Worm (Caenorhabditis elegans) whole organism, L4 larva: Measurements from ENCODE around the gene C07A4.2.

ENCODE experiments used
- T26A8.4 ChIP-seq: fragments of 200-800 bp; sonication (Bioruptor generic); IDR thresholded peaks from 2 replicates; pipeline ENCODE4 v1.3.6; 2022; ENCODE audit warnings: missing genetic modification characterization, missing compliant biosample characterization
- ZK337.2 ChIP-seq: fragments of 200-800 bp; sonication (Bioruptor generic); IDR thresholded peaks from 2 replicates; pipeline ENCODE4 v1.3.6; 2022; ENCODE audit warnings: missing genetic modification reagents, missing genetic modification characterization, missing compliant biosample characterization
- ZK546.5 ChIP-seq, 2 experiments: sonication (generic microtip); optimal IDR thresholded peaks; 2 replicates each; lab custom pipeline; 2017; ENCODE audit warnings: missing biosample characterization in 2 of 2, missing genetic modification characterization in 2 of 2
- aha-1 ChIP-seq: fragments of 150-350 bp; peaks from one replicate; lab custom pipeline; 2014; ENCODE audit warnings: missing biosample characterization, missing genetic modification characterization
- aly-2 ChIP-seq: sonication (generic microtip); optimal IDR thresholded peaks from 2 replicates; lab custom pipeline; 2018; ENCODE audit warnings: missing biosample characterization, missing genetic modification characterization
- ama-1 ChIP-seq: fragments of 150-350 bp; optimal IDR thresholded peaks from 2 replicates; lab custom pipeline; 2014; ENCODE audit warnings: inconsistent platforms, mixed read lengths
- ceh-20 ChIP-seq: fragments of 200-800 bp; sonication (Bioruptor generic); IDR thresholded peaks from 2 replicates; pipeline ENCODE4 v1.3.6; 2022; ENCODE audit warnings: missing genetic modification reagents, missing genetic modification characterization, missing compliant biosample characterization
- ceh-32 ChIP-seq: sonication (generic microtip); optimal IDR thresholded peaks from 2 replicates; lab custom pipeline; 2016; ENCODE audit warnings: mild to moderate bottlenecking, missing genetic modification characterization, missing compliant biosample characterization; ENCODE audit not compliant: poor library complexity
- ceh-62 ChIP-seq: sonication (generic microtip); optimal IDR thresholded peaks from 2 replicates; lab custom pipeline; 2017; ENCODE audit warnings: missing biosample characterization, missing genetic modification characterization
- ceh-82 ChIP-seq: sonication (generic microtip); optimal IDR thresholded peaks from 2 replicates; lab custom pipeline; 2017; ENCODE audit warnings: missing biosample characterization, missing genetic modification characterization
- daf-8 ChIP-seq: fragments of 200-800 bp; sonication (Bioruptor generic); IDR thresholded peaks from 2 replicates; pipeline ENCODE4 v1.3.6; 2022; ENCODE audit warnings: missing genetic modification characterization, missing compliant biosample characterization
- dmd-6 ChIP-seq: fragments of 200-800 bp; sonication (Bioruptor generic); IDR thresholded peaks from 2 replicates; pipeline ENCODE4 v1.3.6; 2022; ENCODE audit warnings: missing genetic modification reagents, missing genetic modification characterization, missing compliant biosample characterization
- dmd-8 ChIP-seq: fragments of 200-800 bp; sonication (Bioruptor generic); IDR thresholded peaks from 2 replicates; pipeline ENCODE4 v1.3.6; 2022; ENCODE audit warnings: missing genetic modification characterization, missing compliant biosample characterization
- dmd-9 ChIP-seq: fragments of 200-800 bp; sonication (Bioruptor generic); IDR thresholded peaks from 2 replicates; pipeline ENCODE4 v1.3.6; 2022; ENCODE audit warnings: missing genetic modification reagents, missing genetic modification characterization, missing compliant biosample characterization
- duxl-1 ChIP-seq: sonication (generic microtip); optimal IDR thresholded peaks from 2 replicates; lab custom pipeline; 2016; ENCODE audit warnings: mild to moderate bottlenecking, missing genetic modification characterization, moderate library complexity, missing compliant biosample characterization; ENCODE audit not compliant: poor library complexity
- dve-1 ChIP-seq: sonication (generic microtip); optimal IDR thresholded peaks from 2 replicates; lab custom pipeline; 2017; ENCODE audit warnings: antibody characterized with exemption, mild to moderate bottlenecking, missing genetic modification characterization, missing compliant biosample characterization; ENCODE audit not compliant: insufficient read depth
- egl-27 ChIP-seq: sonication (generic microtip); optimal IDR thresholded peaks from 3 replicates; lab custom pipeline; 2017; ENCODE audit warnings: missing biosample characterization, missing genetic modification reagents, missing genetic modification characterization
- egl-43 ChIP-seq: fragments of 200-800 bp; sonication (Bioruptor generic); IDR thresholded peaks from 2 replicates; pipeline ENCODE4 v1.3.6; 2022; ENCODE audit warnings: missing genetic modification reagents, missing genetic modification characterization, missing compliant biosample characterization
- fos-1 ChIP-seq: fragments of 150-350 bp; optimal IDR thresholded peaks from 2 replicates; lab custom pipeline; 2014; ENCODE audit warnings: missing biosample characterization, missing genetic modification characterization
- hlh-11 ChIP-seq: fragments of 200-800 bp; sonication (Bioruptor generic); optimal IDR thresholded peaks from 2 replicates; lab custom pipeline; 2018; ENCODE audit warnings: mild to moderate bottlenecking, missing genetic modification characterization, missing compliant biosample characterization
- hmg-1.1 ChIP-seq: fragments of 200-800 bp; sonication (Bioruptor generic); IDR thresholded peaks from 2 replicates; pipeline ENCODE4 v1.3.6; 2022; ENCODE audit warnings: missing genetic modification reagents, missing genetic modification characterization, missing compliant biosample characterization
- lim-7 ChIP-seq: fragments of 200-800 bp; sonication (Bioruptor generic); IDR thresholded peaks from 2 replicates; pipeline ENCODE4 v1.3.6; 2022; ENCODE audit warnings: missing genetic modification characterization, missing compliant biosample characterization
- lin-1 ChIP-seq: fragments of 200-800 bp; sonication (Bioruptor generic); IDR thresholded peaks from 2 replicates; pipeline ENCODE4 v1.3.6; 2022; ENCODE audit warnings: missing genetic modification reagents, missing genetic modification characterization, missing compliant biosample characterization
- lin-29 ChIP-seq: fragments of 200-800 bp; sonication (Bioruptor generic); IDR thresholded peaks from 2 replicates; pipeline ENCODE4 v1.3.6; 2022; ENCODE audit warnings: missing genetic modification reagents, missing genetic modification characterization, missing compliant biosample characterization
- lin-38 ChIP-seq: fragments of 200-800 bp; sonication (Bioruptor generic); IDR thresholded peaks from 2 replicates; pipeline ENCODE4 v1.3.6; 2022; ENCODE audit warnings: missing genetic modification reagents, missing genetic modification characterization, missing compliant biosample characterization
- lin-39 ChIP-seq: fragments of 150-350 bp; optimal IDR thresholded peaks from 2 replicates; lab custom pipeline; 2014; ENCODE audit warnings: missing biosample characterization, missing genetic modification reagents, missing genetic modification characterization
- madf-5 ChIP-seq, 2 experiments: fragments of 200-800 bp; sonication (Bioruptor generic); IDR thresholded peaks; 2 replicates each; pipeline ENCODE4 v1.3.6; 2022; ENCODE audit warnings: missing compliant biosample characterization in 2 of 2, missing genetic modification characterization in 2 of 2
- mdt-29 ChIP-seq: fragments of 200-800 bp; sonication (Bioruptor generic); IDR thresholded peaks from 2 replicates; pipeline ENCODE4 v1.3.6; 2022; ENCODE audit warnings: missing genetic modification reagents, missing genetic modification characterization, missing compliant biosample characterization
- mep-1 ChIP-seq: fragments of 150-350 bp; sonication (generic microtip); optimal IDR thresholded peaks from 3 replicates; lab custom pipeline; 2014; ENCODE audit warnings: missing biosample characterization, missing genetic modification characterization
- mes-2 ChIP-seq: sonication (generic microtip); optimal IDR thresholded peaks from 2 replicates; lab custom pipeline; 2016; ENCODE audit warnings: missing genotype, mild to moderate bottlenecking, missing genetic modification characterization, missing compliant biosample characterization; ENCODE audit not compliant: poor library complexity, severe bottlenecking
- mxl-2 ChIP-seq: fragments of 200-800 bp; sonication (Bioruptor generic); conservative IDR thresholded peaks from 2 replicates; pipeline ENCODE4 v1.3.6; 2022; ENCODE audit warnings: missing genetic modification reagents, missing genetic modification characterization, missing compliant biosample characterization
- mxl-3 ChIP-seq: fragments of 200-800 bp; sonication (Bioruptor generic); optimal IDR thresholded peaks from 2 replicates; lab custom pipeline; 2018; ENCODE audit warnings: mild to moderate bottlenecking, missing genetic modification characterization, missing compliant biosample characterization
- nhr-10 ChIP-seq: fragments of 150-350 bp; optimal IDR thresholded peaks from 2 replicates; lab custom pipeline; 2014; ENCODE audit warnings: missing biosample characterization, missing genetic modification characterization
- nhr-11 ChIP-seq: fragments of 150-350 bp; optimal IDR thresholded peaks from 2 replicates; lab custom pipeline; 2014; ENCODE audit warnings: missing biosample characterization, missing genetic modification characterization
- nhr-28 ChIP-seq: fragments of 150-350 bp; optimal IDR thresholded peaks from 2 replicates; lab custom pipeline; 2014; ENCODE audit warnings: missing biosample characterization, missing genetic modification characterization
- nhr-48 ChIP-seq: sonication (generic microtip); optimal IDR thresholded peaks from 2 replicates; lab custom pipeline; 2016; ENCODE audit warnings: mild to moderate bottlenecking, missing genetic modification characterization, missing compliant biosample characterization
- nhr-6 ChIP-seq: fragments of 150-350 bp; optimal IDR thresholded peaks from 2 replicates; lab custom pipeline; 2014; ENCODE audit warnings: missing biosample characterization, missing genetic modification characterization
- php-3 ChIP-seq: fragments of 200-800 bp; sonication (Bioruptor generic); IDR thresholded peaks from 2 replicates; pipeline ENCODE4 v1.3.6; 2022; ENCODE audit warnings: missing genetic modification reagents, missing genetic modification characterization, missing compliant biosample characterization
- set-16 ChIP-seq: fragments of 200-800 bp; sonication (Bioruptor generic); IDR thresholded peaks from 2 replicates; pipeline ENCODE4 v1.3.6; 2022; ENCODE audit warnings: missing genetic modification reagents, missing genetic modification characterization, missing compliant biosample characterization
- snpc-1.2 ChIP-seq: fragments of 200-800 bp; sonication (Bioruptor generic); IDR thresholded peaks from 2 replicates; pipeline ENCODE4 v1.3.6; 2022; ENCODE audit warnings: missing genetic modification reagents, missing genetic modification characterization, missing compliant biosample characterization
- spr-3 ChIP-seq: fragments of 200-800 bp; sonication (Bioruptor generic); optimal IDR thresholded peaks from 2 replicates; lab custom pipeline; 2018; ENCODE audit warnings: mild to moderate bottlenecking, missing genetic modification characterization, missing compliant biosample characterization
- tag-97 ChIP-seq: fragments of 200-800 bp; sonication (Bioruptor generic); IDR thresholded peaks from 2 replicates; pipeline ENCODE4 v1.3.6; 2022; ENCODE audit warnings: missing genetic modification characterization, missing compliant biosample characterization
- unc-130 ChIP-seq: sonication (generic microtip); optimal IDR thresholded peaks from 2 replicates; lab custom pipeline; 2016; ENCODE audit warnings: missing genetic modification reagents, missing genetic modification characterization, missing compliant biosample characterization
- unc-62 ChIP-seq, 3 experiments: fragments of 150-350 bp in 1 of 3; sonication (generic microtip); optimal IDR thresholded peaks in 2 of 3; peaks in 1 of 3; 1 replicate in 1 of 3; 2 replicates in 2 of 3; lab custom pipeline; 2014 to 2017; ENCODE audit warnings: missing biosample characterization in 3 of 3, missing genetic modification characterization in 3 of 3, missing genetic modification reagents in 3 of 3, missing genotype in 1 of 3
- vab-7 ChIP-seq: fragments of 200-800 bp; sonication (Bioruptor generic); IDR thresholded peaks from 2 replicates; pipeline ENCODE4 v1.3.6; 2022; ENCODE audit warnings: missing genetic modification reagents, missing genetic modification characterization, missing compliant biosample characterization
- zag-1 ChIP-seq: fragments of 150-350 bp; optimal IDR thresholded peaks from 2 replicates; lab custom pipeline; 2014; ENCODE audit warnings: missing biosample characterization, missing genetic modification characterization
- zfp-2 ChIP-seq: sonication (generic microtip); optimal IDR thresholded peaks from 2 replicates; lab custom pipeline; 2016; ENCODE audit warnings: mild to moderate bottlenecking, missing genetic modification characterization, missing compliant biosample characterization
- zfp-3 ChIP-seq: fragments of 200-800 bp; sonication (Bioruptor generic); conservative IDR thresholded peaks from 2 replicates; pipeline ENCODE4 v1.3.6; 2022; ENCODE audit warnings: missing genetic modification reagents, missing genetic modification characterization, missing compliant biosample characterization
- zip-2 ChIP-seq: fragments of 150-350 bp; optimal IDR thresholded peaks from 2 replicates; lab custom pipeline; 2014; ENCODE audit warnings: missing biosample characterization, missing genetic modification characterization
- ztf-11 ChIP-seq: fragments of 150-350 bp; optimal IDR thresholded peaks from 2 replicates; lab custom pipeline; 2014; ENCODE audit warnings: missing biosample characterization, missing genetic modification characterization
- ztf-7 ChIP-seq: fragments of 150-350 bp; optimal IDR thresholded peaks from 2 replicates; lab custom pipeline; 2014; ENCODE audit warnings: missing biosample characterization, missing genetic modification characterization

The C07A4.2 gene

DNA sequence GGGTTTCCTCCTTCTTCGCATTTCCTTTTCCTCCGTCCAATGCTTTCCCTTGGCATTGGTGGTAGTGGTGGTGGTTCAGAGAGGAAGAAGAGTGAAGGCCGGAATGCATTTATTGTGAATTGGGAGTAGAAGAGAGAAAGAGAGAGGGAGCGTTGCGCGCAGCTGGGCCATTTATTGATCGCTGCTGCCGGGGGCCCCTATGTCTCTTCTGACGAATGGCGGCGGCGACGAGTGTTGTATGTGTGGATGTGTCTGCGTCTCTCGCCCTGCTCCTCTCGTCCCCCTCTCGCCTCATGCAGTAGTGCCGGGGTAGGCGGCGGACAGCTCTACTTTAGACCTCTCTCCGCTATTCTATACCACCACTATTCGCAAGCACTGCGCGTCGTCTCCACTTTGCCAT is 25.4 kb upstream of the C07A4.2 start, which contains the start of gene unc-115 (continued):
- TF ChIP-seq ceh-82 (tag; lab: Kevin White, UChicago) (no peak), mep-1 (tag; lab: Kevin White, UChicago) (peak; percentile 87), zfp-3 (GFP tag; lab: Robert Waterston, UW) (0 out of 2 replicates have a peak, but pooled peaks have one; percentile 9), egl-27 (tag; lab: Kevin White, UChicago) (no peak), nhr-11 (peak; percentile 43), zag-1 (no peak), dmd-8 (GFP tag; lab: Robert Waterston, UW) (peak; percentile 77; the same call in 1 of the 2 replicates), dmd-9 (GFP tag; lab: Robert Waterston, UW) (no peak), tag-97 (GFP tag; lab: Robert Waterston, UW) (no peak), php-3 (GFP tag; lab: Robert Waterston, UW) (peak; percentile 31; the same call in 1 of the 2 replicates), vab-7 (GFP tag; lab: Robert Waterston, UW) (0 out of 2 replicates have a peak, but pooled peaks have one; percentile 26), egl-43 (peak; percentile 93), lin-1 (GFP tag; lab: Robert Waterston, UW) (no peak; the same call in 1 of the 2 replicates), lin-39 (peak; percentile 67), lin-38 (GFP tag; lab: Robert Waterston, UW) (peak; percentile 30; the same call in 1 of the 2 replicates), aly-2 (no peak), duxl-1 (tag; lab: Kevin White, UChicago) (no peak), mxl-3 (GFP tag; lab: Kevin White, UChicago) (peak; percentile 85), lim-7 (no peak), ztf-11 (tag; lab: Kevin White, UChicago) (no peak), hlh-11 (tag; lab: Kevin White, UChicago) (peak; percentile 92), T26A8.4 (GFP tag; lab: Robert Waterston, UW) (peak; percentile 65), spr-3 (GFP tag; lab: Kevin White, UChicago) (no peak), zfp-2 (tag; lab: Kevin White, UChicago) (no peak), zip-2 (tag; lab: Kevin White, UChicago) (no peak), ZK337.2 (no peak), aha-1 (tag; lab: Kevin White, UChicago) (peak; percentile 96), ZK546.5 (tag; optimal IDR thresholded peaks at IDR 0.05; lab: Kevin White, UChicago) (no peak), nhr-28 (tag; lab: Kevin White, UChicago) (peak; percentile 56), dmd-6 (GFP tag; lab: Robert Waterston, UW) (peak; percentile 48), mes-2 (peak; percentile 83), snpc-1.2 (GFP tag; lab: Robert Waterston, UW) (peak; percentile 47; the same call in 1 of the 2 replicates), nhr-6 (tag; lab: Kevin White, UChicago) (peak; percentile 63), mdt-29 (GFP tag; lab: Robert Waterston, UW) (no peak), unc-62 (GFP tag; optimal IDR thresholded peaks at IDR 0.05 in 1 of 2; lab: Kevin White, UChicago) (peak in 1 of 2 experiments; percentile 96), unc-62 (tag; optimal IDR thresholded peaks at IDR 0.05; lab: Kevin White, UChicago) (no peak), daf-8 (GFP tag; lab: Robert Waterston, UW) (0 out of 2 replicates have a peak, but pooled peaks have one; percentile 59), set-16 (GFP tag; lab: Robert Waterston, UW) (peak; percentile 96), nhr-48 (tag; lab: Kevin White, UChicago) (peak; percentile 57), dve-1 (tag; lab: Kevin White, UChicago) (peak; percentile 73), ceh-20 (GFP tag; lab: Robert Waterston, UW) (peak; percentile 76), ceh-32 (tag; lab: Kevin White, UChicago) (peak; percentile 61), hmg-1.1 (GFP tag; lab: Robert Waterston, UW) (peak; percentile 94), ama-1 (lab: Kevin White, UChicago) (no peak), nhr-10 (no peak), fos-1 (tag; lab: Kevin White, UChicago) (no peak), unc-130 (GFP tag; lab: Kevin White, UChicago) (no peak), ceh-62 (tag; lab: Kevin White, UChicago) (no peak), ztf-7 (no peak), mxl-2 (GFP tag; lab: Robert Waterston, UW) (no peak), lin-29 (no peak), madf-5 (GFP tag; IDR thresholded peaks at IDR 0.05; lab: Robert Waterston, UW) (0 out of 4 replicates have a peak, but pooled peaks of 1 of the 2 experiments have one; percentile 43)
